Worm (Caenorhabditis elegans): ENCODE measurements around the gene C40A11.7.

The C40A11.7 gene

ce11 chrII:2140817-2141216, 9.6 kb downstream of the C40A11.7 start, which contains the start of gene C40A11.3 (continued):
- TF ChIP-seq pag-3 (tag; optimal IDR thresholded peaks at IDR 0.05; ENCODE audit: borderline replicate concordance, insufficient read depth) (no peak), nhr-85 (tag) (no peak)

- no peak for TF ChIP-seq lin-35 (GFP tag; optimal IDR thresholded peaks at IDR 0.05)
- TF ChIP-seq lin-39 (tag; optimal IDR thresholded peaks at IDR 0.05), result no peak
- TF ChIP-seq F16B12.6 (tag; optimal IDR thresholded peaks at IDR 0.05), result no peak
- no peak for TF ChIP-seq ztf-4 (tag; optimal IDR thresholded peaks at IDR 0.05)
- no peak for TF ChIP-seq fos-1 (tag; optimal IDR thresholded peaks at IDR 0.05)
- TF ChIP-seq ceh-8 (GFP tag; optimal IDR thresholded peaks at IDR 0.05), result no peak
- no peak for TF ChIP-seq snu-23 (GFP tag; optimal IDR thresholded peaks at IDR 0.05)
- TF ChIP-seq nhr-90 (tag; optimal IDR thresholded peaks at IDR 0.05; ENCODE audit: poor library complexity), result no peak
Measured at ce11 chrII:2138901-2139300, 11.5 kb downstream of the C40A11.7 start.

ce11 chrII:2137235-2137634, 13.2 kb downstream of the C40A11.7 start, which contains the start of gene C40A11.4:
TSS of gene C40A11.4 (plus strand) at chrII:2137422.
- TF ChIP-seq fkh-4 (tag; optimal IDR thresholded peaks at IDR 0.05; ENCODE audit: borderline replicate concordance) (no peak), snu-23 (GFP tag; optimal IDR thresholded peaks at IDR 0.05) (no peak), hpl-2 (GFP tag; optimal IDR thresholded peaks at IDR 0.05) (no peak), aly-2 (tag; optimal IDR thresholded peaks at IDR 0.05) (no peak), mef-2 (tag; optimal IDR thresholded peaks at IDR 0.05) (no peak), isw-1 (GFP tag; IDR thresholded peaks at IDR 0.05) (no peak), efl-1 (optimal IDR thresholded peaks at IDR 0.05) (no peak), efl-1 (GFP tag; optimal IDR thresholded peaks at IDR 0.05 in 1 of 2) (peak in 1 of 2 experiments; percentile 79)

- TF ChIP-seq lin-39 (tag; optimal IDR thresholded peaks at IDR 0.05) (no peak), ceh-82 (tag; optimal IDR thresholded peaks at IDR 0.05) (no peak), unc-86 (tag; optimal IDR thresholded peaks at IDR 0.05) (no peak), tbx-2 (tag; optimal IDR thresholded peaks at IDR 0.05) (no peak), skn-1 (tag; optimal IDR thresholded peaks at IDR 0.05) (no peak), blmp-1 (tag; optimal IDR thresholded peaks at IDR 0.05) (no peak), lin-13 (GFP tag; optimal IDR thresholded peaks at IDR 0.05) (no peak), sox-4 (tag; optimal IDR thresholded peaks at IDR 0.05) (no peak), nhr-11 (tag; optimal IDR thresholded peaks at IDR 0.05) (no peak), jun-1 (tag; optimal IDR thresholded peaks at IDR 0.05) (no peak)
Measured at ce11 chrII:2135604-2136003, 14.8 kb downstream of the C40A11.7 start, which contains the start of gene hpo-7. TSS of gene hpo-7 (minus strand) at chrII:2135704.

DNA sequence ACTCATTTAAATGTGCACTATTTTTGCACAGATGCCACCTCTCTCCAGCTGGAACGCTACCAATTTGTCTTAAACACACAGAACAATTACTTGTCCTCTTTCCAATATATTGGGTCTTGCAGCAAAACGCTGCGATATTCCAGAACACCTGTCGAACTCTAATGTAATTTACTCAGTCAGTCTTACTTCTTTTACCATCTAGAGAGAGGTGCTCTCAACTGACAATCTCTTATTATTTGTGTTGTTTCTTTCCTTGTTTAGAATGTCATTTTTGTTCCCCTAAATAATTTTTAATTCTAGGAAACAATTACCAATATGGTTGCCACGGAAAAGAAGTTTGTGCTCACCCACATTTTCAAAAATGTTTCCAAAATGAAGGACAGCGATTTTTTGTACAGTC, 19.6 kb downstream of the C40A11.7 start, which contains the start of gene sdz-28:
TSS of gene sdz-28 (plus strand) at position 301 of the 400 bp plus-strand sequence.
- TF ChIP-seq nhr-71 (tag; optimal IDR thresholded peaks at IDR 0.05), result no peak
- no peak for TF ChIP-seq aha-1 (tag; optimal IDR thresholded peaks at IDR 0.05)
- TF ChIP-seq Y116A8C.19 (tag; optimal IDR thresholded peaks at IDR 0.05; ENCODE audit: borderline replicate concordance), result no peak
- TF ChIP-seq ceh-8 (GFP tag; optimal IDR thresholded peaks at IDR 0.05), result no peak
- TF ChIP-seq fkh-4 (tag; optimal IDR thresholded peaks at IDR 0.05; ENCODE audit: borderline replicate concordance), result no peak
- TF ChIP-seq nhr-19 (GFP tag; conservative IDR thresholded peaks at IDR 0.05), result no peak
- no peak for TF ChIP-seq ceh-88 (GFP tag; IDR thresholded peaks at IDR 0.05)

DNA sequence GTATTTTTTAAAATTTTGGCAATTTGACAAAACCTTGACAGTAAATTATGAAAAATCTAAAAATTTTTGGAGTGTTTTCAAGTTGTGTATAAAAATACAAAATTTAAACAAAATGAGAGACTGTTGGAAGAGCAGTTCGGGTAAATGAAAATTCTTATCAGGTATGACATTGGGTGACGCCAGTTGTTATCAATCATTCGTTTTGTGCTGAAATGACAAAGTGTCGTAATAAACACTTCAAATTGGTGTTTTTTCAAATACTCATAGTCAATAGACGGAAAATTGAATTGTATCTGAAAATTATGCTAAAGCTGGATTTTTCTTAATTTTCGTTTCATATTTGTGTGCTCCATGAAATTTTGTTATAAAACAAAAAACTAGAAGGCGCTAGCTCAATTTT, 27.6 kb downstream of the C40A11.7 start:
- TF ChIP-seq elt-2 (tag; optimal IDR thresholded peaks at IDR 0.05) (peak; percentile 39), nhr-19 (GFP tag; conservative IDR thresholded peaks at IDR 0.05) (no peak), mdl-1 (tag; optimal IDR thresholded peaks at IDR 0.05) (no peak), ceh-82 (tag; optimal IDR thresholded peaks at IDR 0.05) (no peak)
